Worm (Caenorhabditis elegans) whole organism, L4 larva: Measurements from ENCODE around the gene mlh-1.
"Not testable (repeated sequence)": the region's sequence is repeated elsewhere in the genome, so short reads cannot be mapped to it uniquely, and the experiment has no call there.

ENCODE experiments used
- R02D3.7 ChIP-seq: fragments of 150-350 bp; sonication (generic microtip); optimal IDR thresholded peaks from 3 replicates; lab custom pipeline; 2014; ENCODE audit warnings: missing biosample characterization, missing genetic modification characterization
- Y48G9A.11 ChIP-seq: fragments of 200-800 bp; sonication (Bioruptor generic); IDR thresholded peaks from 2 replicates; pipeline ENCODE4 v1.3.6; 2022; ENCODE audit warnings: missing genetic modification reagents, missing genetic modification characterization, missing compliant biosample characterization
- aha-1 ChIP-seq: fragments of 150-350 bp; peaks from one replicate; lab custom pipeline; 2014; ENCODE audit warnings: missing biosample characterization, missing genetic modification characterization
- ceh-20 ChIP-seq: fragments of 200-800 bp; sonication (Bioruptor generic); IDR thresholded peaks from 2 replicates; pipeline ENCODE4 v1.3.6; 2022; ENCODE audit warnings: missing genetic modification reagents, missing genetic modification characterization, missing compliant biosample characterization
- ceh-28 ChIP-seq: fragments of 150-350 bp; optimal IDR thresholded peaks from 2 replicates; lab custom pipeline; 2014; ENCODE audit warnings: missing biosample characterization, missing genetic modification reagents, missing genetic modification characterization
- ceh-62 ChIP-seq: sonication (generic microtip); optimal IDR thresholded peaks from 2 replicates; lab custom pipeline; 2017; ENCODE audit warnings: missing biosample characterization, missing genetic modification characterization
- ces-1 ChIP-seq: fragments of 150-350 bp; sonication (generic microtip); optimal IDR thresholded peaks from 4 replicates; lab custom pipeline; 2014; ENCODE audit warnings: missing biosample characterization, missing genetic modification reagents, missing genetic modification characterization
- dmd-6 ChIP-seq: fragments of 200-800 bp; sonication (Bioruptor generic); IDR thresholded peaks from 2 replicates; pipeline ENCODE4 v1.3.6; 2022; ENCODE audit warnings: missing genetic modification reagents, missing genetic modification characterization, missing compliant biosample characterization
- dmd-8 ChIP-seq: fragments of 200-800 bp; sonication (Bioruptor generic); IDR thresholded peaks from 2 replicates; pipeline ENCODE4 v1.3.6; 2022; ENCODE audit warnings: missing genetic modification characterization, missing compliant biosample characterization
- dpl-1 ChIP-seq: fragments of 150-350 bp; optimal IDR thresholded peaks from 2 replicates; lab custom pipeline; 2014; ENCODE audit warnings: missing biosample characterization, missing genetic modification reagents, missing genetic modification characterization
- duxl-1 ChIP-seq: sonication (generic microtip); optimal IDR thresholded peaks from 2 replicates; lab custom pipeline; 2016; ENCODE audit warnings: mild to moderate bottlenecking, missing genetic modification characterization, moderate library complexity, missing compliant biosample characterization; ENCODE audit not compliant: poor library complexity
- fkh-10 ChIP-seq: fragments of 150-350 bp; optimal IDR thresholded peaks from 2 replicates; lab custom pipeline; 2014; ENCODE audit warnings: missing biosample characterization, missing genetic modification reagents, missing genetic modification characterization
- gei-8 ChIP-seq: fragments of 200-800 bp; sonication (Bioruptor generic); optimal IDR thresholded peaks from 2 replicates; lab custom pipeline; 2018; ENCODE audit warnings: mild to moderate bottlenecking, missing genetic modification characterization, missing compliant biosample characterization
- lin-1 ChIP-seq: fragments of 200-800 bp; sonication (Bioruptor generic); IDR thresholded peaks from 2 replicates; pipeline ENCODE4 v1.3.6; 2022; ENCODE audit warnings: missing genetic modification reagents, missing genetic modification characterization, missing compliant biosample characterization
- lin-38 ChIP-seq: fragments of 200-800 bp; sonication (Bioruptor generic); IDR thresholded peaks from 2 replicates; pipeline ENCODE4 v1.3.6; 2022; ENCODE audit warnings: missing genetic modification reagents, missing genetic modification characterization, missing compliant biosample characterization
- lir-3 ChIP-seq: sonication (generic microtip); optimal IDR thresholded peaks from 2 replicates; lab custom pipeline; 2016; ENCODE audit warnings: mild to moderate bottlenecking, missing genetic modification characterization, missing compliant biosample characterization
- lsy-2 ChIP-seq, 2 experiments: fragments of 150-350 bp in 1 of 2; sonication (generic microtip) in 1 of 2; optimal IDR thresholded peaks; 2 replicates each; lab custom pipeline; 2014 to 2017; ENCODE audit warnings: missing biosample characterization in 2 of 2, missing genetic modification characterization in 2 of 2
- madf-5 ChIP-seq, 2 experiments: fragments of 200-800 bp; sonication (Bioruptor generic); IDR thresholded peaks; 2 replicates each; pipeline ENCODE4 v1.3.6; 2022; ENCODE audit warnings: missing compliant biosample characterization in 2 of 2, missing genetic modification characterization in 2 of 2
- mep-1 ChIP-seq: fragments of 150-350 bp; sonication (generic microtip); optimal IDR thresholded peaks from 3 replicates; lab custom pipeline; 2014; ENCODE audit warnings: missing biosample characterization, missing genetic modification characterization
- mes-2 ChIP-seq: sonication (generic microtip); optimal IDR thresholded peaks from 2 replicates; lab custom pipeline; 2016; ENCODE audit warnings: missing genotype, mild to moderate bottlenecking, missing genetic modification characterization, missing compliant biosample characterization; ENCODE audit not compliant: poor library complexity, severe bottlenecking
- mxl-2 ChIP-seq: fragments of 200-800 bp; sonication (Bioruptor generic); conservative IDR thresholded peaks from 2 replicates; pipeline ENCODE4 v1.3.6; 2022; ENCODE audit warnings: missing genetic modification reagents, missing genetic modification characterization, missing compliant biosample characterization
- nhr-10 ChIP-seq: fragments of 150-350 bp; optimal IDR thresholded peaks from 2 replicates; lab custom pipeline; 2014; ENCODE audit warnings: missing biosample characterization, missing genetic modification characterization
- nhr-102 ChIP-seq: sonication (generic microtip); optimal IDR thresholded peaks from 2 replicates; lab custom pipeline; 2016; ENCODE audit warnings: mild to moderate bottlenecking, missing genetic modification characterization, moderate library complexity, missing compliant biosample characterization
- nhr-111 ChIP-seq: fragments of 200-800 bp; sonication (Bioruptor generic); optimal IDR thresholded peaks from 2 replicates; lab custom pipeline; 2018; ENCODE audit warnings: mild to moderate bottlenecking, missing genetic modification characterization, missing compliant biosample characterization
- nhr-77 ChIP-seq: fragments of 150-350 bp; optimal IDR thresholded peaks from 2 replicates; lab custom pipeline; 2014; ENCODE audit warnings: missing biosample characterization, missing genetic modification characterization
- pha-4 ChIP-seq, 2 experiments: fragments of 150-350 bp in 1 of 2; fragments of 200-800 bp in 1 of 2; sonication (Bioruptor generic) in 1 of 2; IDR thresholded peaks in 1 of 2; optimal IDR thresholded peaks in 1 of 2; 2 replicates each; pipeline versions ENCODE4 v1.3.6 to Lab custom; 2014 to 2022; ENCODE audit warnings: missing genetic modification characterization in 2 of 2, missing genetic modification reagents in 2 of 2, missing biosample characterization in 1 of 2, missing compliant biosample characterization in 1 of 2
- pqm-1 ChIP-seq: sonication (generic microtip); optimal IDR thresholded peaks from 2 replicates; lab custom pipeline; 2017; ENCODE audit warnings: missing biosample characterization, missing genetic modification characterization
- saeg-2 ChIP-seq: fragments of 200-800 bp; sonication (Bioruptor generic); IDR thresholded peaks from 2 replicates; pipeline ENCODE4 v1.3.6; 2022; ENCODE audit warnings: missing genetic modification reagents, missing genetic modification characterization, missing compliant biosample characterization
- sdz-12 ChIP-seq: fragments of 200-800 bp; sonication (Bioruptor generic); optimal IDR thresholded peaks from 2 replicates; lab custom pipeline; 2018; ENCODE audit warnings: mild to moderate bottlenecking, missing genetic modification characterization, missing compliant biosample characterization
- set-16 ChIP-seq: fragments of 200-800 bp; sonication (Bioruptor generic); IDR thresholded peaks from 2 replicates; pipeline ENCODE4 v1.3.6; 2022; ENCODE audit warnings: missing genetic modification reagents, missing genetic modification characterization, missing compliant biosample characterization
- snpc-4 ChIP-seq: fragments of 150-350 bp; optimal IDR thresholded peaks from 2 replicates; lab custom pipeline; 2014; ENCODE audit warnings: missing biosample characterization, missing genetic modification characterization
- unc-130 ChIP-seq: sonication (generic microtip); optimal IDR thresholded peaks from 2 replicates; lab custom pipeline; 2016; ENCODE audit warnings: missing genetic modification reagents, missing genetic modification characterization, missing compliant biosample characterization
- unc-62 ChIP-seq, 3 experiments: fragments of 150-350 bp in 1 of 3; sonication (generic microtip); optimal IDR thresholded peaks in 2 of 3; peaks in 1 of 3; 1 replicate in 1 of 3; 2 replicates in 2 of 3; lab custom pipeline; 2014 to 2017; ENCODE audit warnings: missing biosample characterization in 3 of 3, missing genetic modification characterization in 3 of 3, missing genetic modification reagents in 3 of 3, missing genotype in 1 of 3
- zfp-3 ChIP-seq: fragments of 200-800 bp; sonication (Bioruptor generic); conservative IDR thresholded peaks from 2 replicates; pipeline ENCODE4 v1.3.6; 2022; ENCODE audit warnings: missing genetic modification reagents, missing genetic modification characterization, missing compliant biosample characterization

The mlh-1 gene

DNA sequence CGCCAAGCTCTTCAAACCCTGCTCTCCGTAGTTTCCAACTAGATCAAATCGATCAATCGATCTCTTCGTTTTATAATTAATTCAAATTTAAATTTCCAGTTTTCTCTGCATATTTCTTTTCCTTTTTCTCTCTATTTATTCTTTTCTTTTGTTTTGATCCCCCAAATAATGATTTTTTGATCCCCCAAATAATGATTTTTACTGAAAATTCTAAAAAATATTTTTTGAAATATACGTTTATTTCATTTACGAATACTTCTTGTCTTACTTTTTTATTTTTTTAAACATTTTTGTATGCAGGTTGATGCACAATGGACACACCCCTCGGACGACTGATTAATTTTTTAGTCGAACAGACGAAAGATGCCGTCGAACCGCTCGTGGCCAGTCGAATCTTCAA is 11.0 kb downstream of the mlh-1 start, which contains the start of gene T28A8.4:
T28A8.4 (plus strand) TSS at position 301 of the 400 bp plus-strand sequence.
- TF ChIP-seq madf-5 (GFP tag; IDR thresholded peaks at IDR 0.05; lab: Robert Waterston, UW) (no peak), dpl-1 (no peak), snpc-4 (tag; lab: Kevin White, UChicago) (no peak), ceh-20 (GFP tag; lab: Robert Waterston, UW) (no peak), Y48G9A.11 (GFP tag; lab: Robert Waterston, UW) (no peak), pqm-1 (tag; lab: Kevin White, UChicago) (no peak), duxl-1 (tag; lab: Kevin White, UChicago) (no peak), lsy-2 (tag; optimal IDR thresholded peaks at IDR 0.05; lab: Kevin White, UChicago) (no peak), nhr-10 (no peak), lir-3 (tag; lab: Kevin White, UChicago) (no peak), sdz-12 (GFP tag; lab: Kevin White, UChicago) (no peak), mes-2 (tag; lab: Kevin White, UChicago) (no peak)

DNA sequence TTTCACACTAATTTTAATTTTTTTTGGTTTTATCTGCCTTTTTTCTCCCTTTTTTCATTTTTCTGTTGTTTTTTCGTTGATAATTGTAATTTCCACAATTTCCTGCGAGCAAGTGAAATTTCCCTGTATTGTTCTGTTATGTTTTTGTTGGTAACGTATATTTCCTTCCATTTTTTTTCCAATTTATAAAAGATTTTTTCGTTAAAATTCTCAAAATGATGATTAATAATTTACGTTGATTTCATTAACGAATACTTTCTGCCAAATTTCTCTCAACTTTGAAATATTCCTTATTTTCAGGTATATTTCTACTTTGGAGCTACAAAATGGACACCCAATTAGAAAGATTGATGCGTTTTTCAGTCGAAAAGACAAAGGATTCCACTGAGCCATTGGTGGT is 11.9 kb downstream of the mlh-1 start, which contains the start of gene T28A8.8:
T28A8.8 (plus strand) TSS at position 301 of the 400 bp plus-strand sequence.
- TF ChIP-seq duxl-1 (tag; lab: Kevin White, UChicago): no peak
- TF ChIP-seq gei-8 (GFP tag; lab: Kevin White, UChicago): no peak
- TF ChIP-seq mep-1 (tag; lab: Kevin White, UChicago): no peak
- TF ChIP-seq R02D3.7 (tag; lab: Kevin White, UChicago): no peak
- no peak for TF ChIP-seq zfp-3
- TF ChIP-seq nhr-77 (tag; lab: Kevin White, UChicago): no peak
- no peak for TF ChIP-seq ceh-62 (tag; lab: Kevin White, UChicago)
- no peak for TF ChIP-seq ceh-28
- no peak for TF ChIP-seq madf-5 (GFP tag; IDR thresholded peaks at IDR 0.05; lab: Robert Waterston, UW)
- TF ChIP-seq pha-4 (GFP tag; IDR thresholded peaks at IDR 0.05; lab: Robert Waterston, UW): no peak
- no peak for TF ChIP-seq pha-4 (tag; optimal IDR thresholded peaks at IDR 0.05; lab: Kevin White, UChicago)
- no peak for TF ChIP-seq set-16 (GFP tag; lab: Robert Waterston, UW)
- TF ChIP-seq dmd-6 (GFP tag; lab: Robert Waterston, UW): no peak
- no peak for TF ChIP-seq mxl-2
- TF ChIP-seq lin-38 (GFP tag; lab: Robert Waterston, UW): no peak
- TF ChIP-seq, all 104 proteins: peak for 0

ce11 chrIII:13501599-13501998 is 12.8 kb downstream of the mlh-1 start, which contains the start of gene T28A8.5:
Gene T28A8.5, plus strand, starts transcription at chrIII:13501630.
- TF ChIP-seq unc-62 (GFP tag; optimal IDR thresholded peaks at IDR 0.05 in 1 of 2; lab: Kevin White, UChicago) (peak in 1 of 2 experiments; percentile 60), unc-62 (tag; optimal IDR thresholded peaks at IDR 0.05; lab: Kevin White, UChicago) (no peak), lin-1 (GFP tag; lab: Robert Waterston, UW) (no peak), saeg-2 (GFP tag; lab: Robert Waterston, UW) (no peak), dmd-8 (GFP tag; lab: Robert Waterston, UW) (no peak), nhr-111 (GFP tag; lab: Kevin White, UChicago) (no peak), aha-1 (tag; lab: Kevin White, UChicago) (peak; percentile 88), nhr-102 (tag; lab: Kevin White, UChicago) (no peak), ces-1 (GFP tag; lab: Kevin White, UChicago) (no peak)

DNA sequence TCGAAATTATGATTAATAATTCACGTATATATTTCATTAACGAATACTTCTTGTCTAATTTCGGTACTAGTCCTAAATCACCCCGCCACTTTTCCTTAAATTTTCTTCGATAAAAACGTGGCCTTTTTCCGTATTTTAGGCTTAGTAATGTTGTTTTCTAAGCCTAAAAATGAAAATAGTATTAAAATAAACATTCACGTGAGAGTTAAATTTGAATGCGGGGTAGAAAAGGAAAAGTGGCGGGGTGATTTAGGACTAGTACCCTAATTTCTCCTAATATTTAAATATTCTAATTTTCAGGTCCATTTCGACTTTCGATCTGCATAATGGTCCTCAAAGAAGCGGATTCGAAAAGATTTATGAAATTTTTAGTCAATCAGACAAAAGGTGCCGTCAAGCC is 15.5 kb downstream of the mlh-1 start, which contains the start of gene T28A8.6:
T28A8.6 (plus strand) TSS at position 301 of the 400 bp plus-strand sequence.
- not testable (repeated sequence) for TF ChIP-seq unc-130 (GFP tag; lab: Kevin White, UChicago); fkh-10 (GFP tag; lab: Kevin White, UChicago); R02D3.7 (tag; lab: Kevin White, UChicago)
